Fruit fly (Drosophila melanogaster): ENCODE data around the gene Gale.
A peak's percentile ranks its signal among the peaks of the same experiment; 100 is the strongest.

DNA sequence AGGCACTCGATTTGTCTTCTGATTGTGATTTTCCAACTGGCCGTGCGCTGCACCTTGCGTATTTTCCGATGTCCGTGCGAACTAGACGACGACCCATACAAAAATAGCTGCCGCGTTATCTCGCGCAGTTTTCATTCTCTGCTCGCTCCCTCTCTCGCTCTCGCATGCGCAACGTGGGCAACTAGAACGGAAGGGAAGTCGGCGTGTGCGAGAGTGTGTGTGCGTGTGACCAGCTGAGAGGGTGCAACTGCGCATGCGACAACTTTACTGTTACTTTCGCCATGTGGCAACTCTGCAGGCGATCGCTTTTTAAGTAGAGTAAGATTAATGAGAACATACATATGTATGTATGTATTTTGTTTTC is 37.1 kb downstream of the Gale start, which contains the start of gene ebd1:
- TF ChIP-seq CG16779 (tag; optimal IDR thresholded peaks at IDR 0.05) (peak; percentile 3), Lpt (GFP tag; optimal IDR thresholded peaks at IDR 0.05) (no peak), lz (GFP tag; optimal IDR thresholded peaks at IDR 0.05) (no peak), net (GFP tag; optimal IDR thresholded peaks at IDR 0.05) (no peak), Eip75B (GFP tag; optimal IDR thresholded peaks at IDR 0.05) (no peak), CG32006 (GFP tag; optimal IDR thresholded peaks at IDR 0.05) (no peak), salr (GFP tag; optimal IDR thresholded peaks at IDR 0.05) (no peak), fd59A (GFP tag; optimal IDR thresholded peaks at IDR 0.05) (no peak)

All from whole organism, prepupa.